Worm (Caenorhabditis elegans) whole organism, L4 larva: ENCODE measurements around the gene dnj-11.

Experiments used
- F26F4.8 ChIP-seq: fragments of 200-800 bp; sonication (Bioruptor generic); conservative IDR thresholded peaks from 2 replicates; pipeline ENCODE4 v1.3.6; 2022; ENCODE audit warnings: missing genetic modification characterization, missing compliant biosample characterization
- ama-1 ChIP-seq: fragments of 150-350 bp; optimal IDR thresholded peaks from 2 replicates; lab custom pipeline; 2014; ENCODE audit warnings: inconsistent platforms, mixed read lengths
- ceh-32 ChIP-seq: sonication (generic microtip); optimal IDR thresholded peaks from 2 replicates; lab custom pipeline; 2016; ENCODE audit warnings: mild to moderate bottlenecking, missing genetic modification characterization, missing compliant biosample characterization; ENCODE audit not compliant: poor library complexity
- ceh-82 ChIP-seq: sonication (generic microtip); optimal IDR thresholded peaks from 2 replicates; lab custom pipeline; 2017; ENCODE audit warnings: missing biosample characterization, missing genetic modification characterization
- ces-1 ChIP-seq: fragments of 150-350 bp; sonication (generic microtip); optimal IDR thresholded peaks from 4 replicates; lab custom pipeline; 2014; ENCODE audit warnings: missing biosample characterization, missing genetic modification reagents, missing genetic modification characterization
- egl-27 ChIP-seq: sonication (generic microtip); optimal IDR thresholded peaks from 3 replicates; lab custom pipeline; 2017; ENCODE audit warnings: missing biosample characterization, missing genetic modification reagents, missing genetic modification characterization
- fos-1 ChIP-seq: fragments of 150-350 bp; optimal IDR thresholded peaks from 2 replicates; lab custom pipeline; 2014; ENCODE audit warnings: missing biosample characterization, missing genetic modification characterization
- lin-13 ChIP-seq: fragments of 150-350 bp; optimal IDR thresholded peaks from 2 replicates; lab custom pipeline; 2014; ENCODE audit warnings: missing biosample characterization, missing genetic modification reagents, missing genetic modification characterization
- lsy-2 ChIP-seq, 2 experiments: fragments of 150-350 bp in 1 of 2; sonication (generic microtip) in 1 of 2; optimal IDR thresholded peaks; 2 replicates each; lab custom pipeline; 2014 to 2017; ENCODE audit warnings: missing biosample characterization in 2 of 2, missing genetic modification characterization in 2 of 2
- nhr-76 ChIP-seq: fragments of 150-350 bp; optimal IDR thresholded peaks from 2 replicates; lab custom pipeline; 2014; ENCODE audit warnings: missing biosample characterization, missing genetic modification characterization
- snpc-4 ChIP-seq: fragments of 150-350 bp; optimal IDR thresholded peaks from 2 replicates; lab custom pipeline; 2014; ENCODE audit warnings: missing biosample characterization, missing genetic modification characterization
- unc-39 ChIP-seq: sonication (generic microtip); optimal IDR thresholded peaks from 2 replicates; lab custom pipeline; 2017; ENCODE audit warnings: missing biosample characterization, missing genetic modification characterization
- zag-1 ChIP-seq: fragments of 150-350 bp; optimal IDR thresholded peaks from 2 replicates; lab custom pipeline; 2014; ENCODE audit warnings: missing biosample characterization, missing genetic modification characterization
- ztf-11 ChIP-seq: fragments of 150-350 bp; optimal IDR thresholded peaks from 2 replicates; lab custom pipeline; 2014; ENCODE audit warnings: missing biosample characterization, missing genetic modification characterization

DNA sequence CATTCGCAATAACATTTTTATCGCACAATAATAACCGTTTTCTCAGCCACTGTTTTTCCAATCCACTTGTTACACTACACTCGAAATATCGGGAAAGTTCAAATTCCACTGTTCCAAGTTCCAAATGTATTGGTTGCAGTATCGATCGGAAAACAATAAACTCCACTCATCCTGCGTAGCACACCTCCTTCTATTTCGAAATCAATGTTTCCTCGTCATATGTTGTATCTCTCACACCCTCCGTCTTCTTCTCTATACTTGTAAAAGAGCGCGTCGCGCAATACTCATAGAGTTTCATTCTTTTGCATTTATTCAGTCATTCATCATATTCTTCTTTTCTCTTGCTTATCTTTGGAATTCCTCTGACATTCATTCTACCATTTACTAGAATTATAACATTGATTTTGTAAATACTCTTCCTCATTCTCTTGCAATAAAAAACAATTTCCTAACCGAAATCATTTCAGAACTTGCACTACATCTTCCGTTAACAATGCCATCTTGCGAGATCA is 15.6 kb downstream of the dnj-11 start, which contains the start of gene sup-36:
- TF ChIP-seq lsy-2 (tag; optimal IDR thresholded peaks at IDR 0.05; lab: Kevin White, UChicago) (no peak), ceh-32 (no peak), snpc-4 (tag; lab: Kevin White, UChicago) (no peak), nhr-76 (no peak), ama-1 (lab: Kevin White, UChicago) (no peak), egl-27 (tag; lab: Kevin White, UChicago) (no peak), unc-39 (no peak), zag-1 (tag; lab: Kevin White, UChicago) (no peak), ztf-11 (tag; lab: Kevin White, UChicago) (no peak), fos-1 (tag; lab: Kevin White, UChicago) (no peak), F26F4.8 (no peak), ces-1 (no peak), ceh-82 (tag; lab: Kevin White, UChicago) (no peak), lin-13 (GFP tag; lab: Kevin White, UChicago) (no peak)
